Worm (Caenorhabditis elegans) whole organism, mixed stage, embryonic: Measurements from ENCODE around the gene taf-10.

Experiments used
- bed-3 ChIP-seq: fragments of 200-800 bp; sonication (Bioruptor generic); optimal IDR thresholded peaks from 3 replicates; lab custom pipeline; 2018; ENCODE audit warnings: mild to moderate bottlenecking, missing genetic modification characterization, moderate library complexity, missing compliant biosample characterization
- elt-1 ChIP-seq: sonication (generic microtip); optimal IDR thresholded peaks from 2 replicates; lab custom pipeline; 2017; ENCODE audit warnings: missing genetic modification characterization, mild to moderate bottlenecking, missing compliant biosample characterization, antibody characterized with exemption, moderate library complexity, borderline replicate concordance; ENCODE audit not compliant: insufficient read depth
- elt-3 ChIP-seq: fragments of 150-350 bp; optimal IDR thresholded peaks from 2 replicates; lab custom pipeline; 2014; ENCODE audit warnings: missing biosample characterization, missing genetic modification characterization
- hlh-1 ChIP-seq: fragments of 150-350 bp; optimal IDR thresholded peaks from 2 replicates; lab custom pipeline; 2014; ENCODE audit warnings: missing biosample characterization, missing genetic modification reagents, missing genetic modification characterization
- lin-13 ChIP-seq: fragments of 150-350 bp; optimal IDR thresholded peaks from 2 replicates; lab custom pipeline; 2014; ENCODE audit warnings: missing biosample characterization, missing genetic modification characterization
- mls-2 ChIP-seq: sonication (generic microtip); optimal IDR thresholded peaks from 2 replicates; lab custom pipeline; 2016; ENCODE audit warnings: mild to moderate bottlenecking, missing genetic modification characterization, moderate library complexity, missing compliant biosample characterization
- nhr-12 ChIP-seq: fragments of 150-350 bp; optimal IDR thresholded peaks from 2 replicates; lab custom pipeline; 2014; ENCODE audit warnings: missing biosample characterization, missing genetic modification characterization
- nhr-2 ChIP-seq: fragments of 150-350 bp; optimal IDR thresholded peaks from 2 replicates; lab custom pipeline; 2014; ENCODE audit warnings: missing biosample characterization, missing genetic modification characterization
- nhr-76 ChIP-seq: sonication (generic microtip); optimal IDR thresholded peaks from 2 replicates; lab custom pipeline; 2017; ENCODE audit warnings: missing biosample characterization, missing genetic modification characterization
- unc-120 ChIP-seq: sonication (generic microtip); optimal IDR thresholded peaks from 2 replicates; lab custom pipeline; 2017; ENCODE audit warnings: missing genetic modification characterization, missing compliant biosample characterization; ENCODE audit not compliant: poor library complexity, severe bottlenecking
- ztf-11 ChIP-seq: fragments of 150-350 bp; optimal IDR thresholded peaks from 2 replicates; lab custom pipeline; 2014; ENCODE audit warnings: missing biosample characterization, missing genetic modification characterization

DNA sequence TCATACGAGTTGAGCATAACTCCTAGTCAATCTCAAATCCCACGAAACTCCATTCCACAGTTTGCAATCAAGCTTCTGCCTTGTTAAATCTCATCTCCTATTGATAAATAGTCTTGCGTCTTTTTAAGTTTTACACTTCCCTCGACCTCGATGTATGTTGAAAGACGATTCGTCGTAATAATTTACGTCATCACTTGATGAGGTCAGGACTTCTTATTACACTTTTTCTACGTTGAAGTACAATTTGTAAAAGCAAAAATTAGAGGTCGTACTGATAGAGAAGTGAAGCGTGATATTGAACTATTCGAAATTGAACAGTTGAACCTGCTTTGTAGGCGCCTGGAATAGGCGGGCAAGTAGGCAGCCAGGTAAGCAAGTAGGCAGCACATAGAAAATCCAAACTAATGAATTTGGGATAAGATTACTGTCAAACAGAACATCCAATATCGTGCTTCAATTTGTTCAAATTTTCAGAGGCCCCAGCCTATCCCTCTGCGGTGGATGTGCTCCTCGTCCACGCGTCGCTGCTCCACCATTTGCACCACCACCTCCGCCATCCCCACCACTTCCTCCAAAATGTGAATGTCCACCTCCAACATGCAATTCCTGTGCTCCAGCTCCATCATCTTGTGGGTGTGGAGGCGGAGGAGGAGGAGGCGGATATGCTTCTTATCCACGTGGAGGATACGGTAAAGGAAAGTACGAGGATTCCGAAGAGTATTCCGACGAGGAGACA is 37.1 kb upstream of the taf-10 start:
- TF ChIP-seq ztf-11 (tag; lab: Kevin White, UChicago) (no peak), lin-13 (tag; lab: Kevin White, UChicago) (no peak), nhr-2 (no peak), unc-120 (tag; lab: Kevin White, UChicago) (no peak), mls-2 (tag; lab: Kevin White, UChicago) (no peak), elt-3 (no peak), nhr-12 (tag; lab: Kevin White, UChicago) (no peak), bed-3 (GFP tag; lab: Kevin White, UChicago) (no peak), nhr-76 (tag; lab: Kevin White, UChicago) (no peak), hlh-1 (tag; lab: Kevin White, UChicago) (no peak), elt-1 (no peak)
